Worm (Caenorhabditis elegans) whole organism, L4/young adult: ENCODE results near the gene str-193.

Experiments
- W03F9.2 ChIP-seq: fragments of 150-350 bp; optimal IDR thresholded peaks from 2 replicates; lab custom pipeline; 2014; ENCODE audit warnings: missing biosample characterization, missing genetic modification characterization
- dao-5 ChIP-seq: sonication (generic microtip); optimal IDR thresholded peaks from 2 replicates; lab custom pipeline; 2016; ENCODE audit warnings: missing genotype, missing genetic modification characterization, moderate library complexity, missing compliant biosample characterization
- him-1 ChIP-seq: sonication (generic microtip); optimal IDR thresholded peaks from 2 replicates; lab custom pipeline; 2016; ENCODE audit warnings: missing genotype, missing genetic modification reagents, missing genetic modification characterization, missing compliant biosample characterization

The str-193 gene

DNA sequence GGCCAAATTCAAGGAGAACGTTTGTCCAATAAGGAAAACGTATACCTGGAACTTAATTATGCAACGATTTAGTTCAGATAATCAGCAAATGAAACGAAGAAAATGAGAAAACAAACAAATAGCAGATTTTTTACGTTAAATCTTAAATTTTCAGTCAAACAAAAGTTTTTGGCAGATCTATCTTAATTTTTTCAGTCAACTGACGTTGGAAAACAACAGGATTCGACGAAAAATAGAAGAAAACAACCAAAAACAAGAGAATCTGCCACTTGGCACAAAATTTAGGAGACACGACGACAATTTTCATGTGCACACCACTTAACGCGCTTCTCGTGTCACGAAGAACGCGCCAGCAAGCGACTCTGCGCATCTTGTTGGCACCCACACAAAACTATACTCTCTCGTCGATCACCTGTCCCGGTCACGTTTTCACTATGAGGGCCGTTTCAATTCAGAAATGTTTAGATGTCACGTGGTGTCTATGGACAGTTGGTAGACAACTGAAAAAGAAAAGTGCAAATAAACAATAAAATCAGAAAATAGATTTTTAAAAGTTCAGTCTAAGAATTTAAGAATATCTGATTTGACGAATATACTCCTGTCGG is 31.9 kb downstream of the str-193 start, which contains the start of gene ztf-7:
Gene ztf-7, minus strand, starts transcription at position 51 of the 605 bp plus-strand sequence.
- peak; percentile 96 for TF ChIP-seq W03F9.2
- peak; percentile 68 for TF ChIP-seq him-1 (tag; lab: Kevin White, UChicago)
- TF ChIP-seq dao-5 (tag; lab: Kevin White, UChicago): no peak

DNA sequence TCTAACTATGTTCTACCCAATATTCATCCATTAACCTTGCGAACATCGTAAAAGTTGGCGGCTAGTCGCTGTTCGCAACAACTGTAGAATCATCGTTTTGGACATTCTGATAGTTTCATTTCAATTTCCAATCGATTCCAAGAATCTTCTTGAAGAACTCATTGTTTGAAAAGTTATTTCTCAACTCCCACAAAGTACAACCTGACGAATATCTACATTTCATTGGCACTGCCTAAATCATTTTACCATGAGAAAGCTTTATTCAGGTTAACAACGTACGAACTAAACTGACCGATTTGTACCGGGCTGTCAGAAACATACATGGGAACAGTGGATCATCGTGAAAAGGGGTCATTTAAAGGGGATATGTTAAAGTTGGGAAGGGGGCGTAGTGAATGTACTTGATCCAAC is 34.9 kb downstream of the str-193 start, which contains the start of gene F46B6.6:
Gene F46B6.6, minus strand, starts transcription at position 148 of the 411 bp plus-strand sequence.
- no peak for TF ChIP-seq W03F9.2
- no peak for TF ChIP-seq dao-5 (tag; lab: Kevin White, UChicago)
- no peak for TF ChIP-seq him-1 (tag; lab: Kevin White, UChicago)

DNA sequence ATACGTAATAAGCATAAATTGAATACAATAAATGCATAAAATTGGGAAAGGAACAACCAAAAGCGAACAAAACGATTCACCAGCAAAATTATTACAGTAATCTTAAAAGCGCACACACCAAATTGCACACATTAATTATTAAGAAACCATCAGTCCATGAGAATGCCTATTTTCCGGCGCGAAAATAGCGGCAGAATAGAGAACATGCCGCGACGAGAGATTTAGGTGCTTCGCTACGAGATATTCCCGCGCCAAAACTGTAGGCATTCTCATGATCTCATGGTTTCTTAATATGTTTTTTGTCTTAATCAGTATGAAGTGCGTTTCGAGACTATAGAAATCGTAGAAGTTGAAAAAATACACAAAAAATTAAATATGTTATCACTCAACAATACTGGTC is 37.4 kb downstream of the str-193 start:
- TF ChIP-seq W03F9.2: no peak
- no peak for TF ChIP-seq him-1 (tag; lab: Kevin White, UChicago)
- TF ChIP-seq dao-5 (tag; lab: Kevin White, UChicago): no peak

DNA sequence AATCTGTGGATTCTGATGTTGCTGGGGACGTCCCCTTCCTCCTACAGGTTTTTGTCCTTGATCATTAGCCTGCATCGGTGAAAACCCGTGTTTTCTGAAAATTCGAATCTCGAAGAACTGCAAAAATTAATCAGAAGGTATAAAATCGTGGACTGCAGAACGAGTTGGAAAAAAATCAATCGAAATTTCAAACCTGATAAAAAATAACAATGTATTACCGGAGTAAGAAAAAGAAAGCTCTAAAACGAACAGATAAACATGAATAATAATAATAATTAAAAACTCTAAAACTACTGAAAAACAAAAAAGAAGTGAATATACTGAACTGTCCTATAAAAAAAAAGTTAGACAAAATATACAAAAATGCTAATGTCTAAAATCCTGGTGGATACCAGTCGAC is 38.7 kb downstream of the str-193 start, which contains the start of gene F46B6.5:
Gene F46B6.5, minus strand, starts transcription at position 101 of the 400 bp plus-strand sequence.
- no peak for TF ChIP-seq him-1 (tag; lab: Kevin White, UChicago)
- TF ChIP-seq dao-5 (tag; lab: Kevin White, UChicago): no peak
- TF ChIP-seq W03F9.2: no peak

DNA sequence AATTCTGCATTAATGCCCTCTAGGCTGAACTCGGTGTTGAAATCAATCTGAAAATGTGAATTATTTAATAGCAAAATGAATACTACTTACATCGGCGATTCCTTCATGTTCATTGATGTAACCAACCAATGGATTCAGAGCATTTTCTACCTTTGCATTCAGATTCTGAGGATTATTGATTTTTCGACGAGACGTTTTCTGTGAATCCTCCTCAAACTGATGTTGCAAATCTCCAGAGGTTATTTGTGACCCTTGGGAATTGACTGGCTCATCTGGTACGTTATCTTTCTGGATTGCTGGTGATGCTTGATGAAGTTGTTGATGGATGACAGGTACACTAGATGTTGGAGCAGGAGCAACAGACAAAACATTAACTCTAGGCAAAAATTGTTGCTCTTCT is 39.6 kb downstream of the str-193 start:
- TF ChIP-seq him-1 (tag; lab: Kevin White, UChicago) (no peak), W03F9.2 (no peak), dao-5 (tag; lab: Kevin White, UChicago) (no peak)

DNA sequence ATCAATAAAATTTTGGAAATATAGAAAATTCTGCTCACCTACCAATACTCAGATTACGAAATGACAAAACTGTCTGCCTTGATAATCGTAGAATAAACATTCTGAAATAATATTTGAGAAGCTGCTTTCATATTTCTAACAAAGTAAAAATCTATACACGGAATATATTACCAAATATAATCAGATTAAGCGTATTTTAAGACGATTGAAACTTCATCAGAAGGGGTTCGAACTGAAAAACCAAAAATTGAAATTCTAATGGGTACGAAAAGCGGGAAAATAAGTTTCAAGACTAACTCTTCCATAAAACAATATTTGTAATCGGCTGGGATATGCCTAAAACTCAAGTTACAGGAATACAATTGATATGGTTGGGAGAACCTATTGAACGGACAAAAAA is 42.2 kb downstream of the str-193 start, which contains the start of gene F46B6.4:
Gene F46B6.4, minus strand, starts transcription at position 101 of the 400 bp plus-strand sequence.
- TF ChIP-seq dao-5 (tag; lab: Kevin White, UChicago) (no peak), W03F9.2 (no peak)

DNA sequence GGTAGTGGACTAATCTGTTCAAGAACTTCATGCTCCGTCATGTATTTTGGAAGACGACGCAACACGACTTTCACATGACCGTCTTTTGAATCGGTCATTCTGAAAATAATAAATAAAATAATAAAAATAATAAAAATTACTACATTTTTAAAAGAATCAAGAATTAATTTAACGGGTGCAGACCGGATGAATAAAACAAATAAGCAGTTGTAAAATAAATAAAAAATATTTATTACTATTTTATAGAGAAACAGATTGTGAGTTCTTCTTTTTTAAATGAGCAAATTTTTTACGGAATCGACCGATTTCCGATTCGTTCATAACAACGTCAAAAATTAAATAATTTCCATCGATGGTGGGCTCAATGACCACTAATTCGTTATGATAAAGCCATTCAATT is 44.0 kb downstream of the str-193 start, which contains the start of gene smg-4:
Gene smg-4, minus strand, starts transcription at position 101 of the 400 bp plus-strand sequence.
- TF ChIP-seq dao-5 (tag; lab: Kevin White, UChicago): no peak
- TF ChIP-seq W03F9.2: no peak
- no peak for TF ChIP-seq him-1 (tag; lab: Kevin White, UChicago)

DNA sequence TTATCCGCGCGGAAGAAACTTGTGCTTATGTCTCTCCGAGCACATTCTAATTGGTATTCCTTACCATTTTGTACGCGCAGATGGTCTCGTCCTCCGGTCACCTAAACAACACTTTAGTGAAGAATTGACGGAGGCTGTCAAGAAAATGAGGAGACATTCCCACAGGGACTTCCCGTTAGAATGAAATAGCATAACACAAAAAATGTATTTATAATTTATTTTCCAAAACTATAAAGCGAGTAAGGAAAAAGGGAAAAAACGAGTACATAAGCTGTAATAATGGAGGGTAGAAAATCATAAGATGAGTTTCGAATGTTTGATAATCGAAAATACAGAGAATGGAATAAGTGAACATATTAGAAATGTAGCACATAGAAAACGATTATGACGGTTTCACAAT is 45.9 kb downstream of the str-193 start, which contains the start of gene F46B6.12:
Gene F46B6.12, minus strand, starts transcription at position 101 of the 400 bp plus-strand sequence.
- no peak for TF ChIP-seq W03F9.2
- TF ChIP-seq dao-5 (tag; lab: Kevin White, UChicago): no peak
- no peak for TF ChIP-seq him-1 (tag; lab: Kevin White, UChicago)

DNA sequence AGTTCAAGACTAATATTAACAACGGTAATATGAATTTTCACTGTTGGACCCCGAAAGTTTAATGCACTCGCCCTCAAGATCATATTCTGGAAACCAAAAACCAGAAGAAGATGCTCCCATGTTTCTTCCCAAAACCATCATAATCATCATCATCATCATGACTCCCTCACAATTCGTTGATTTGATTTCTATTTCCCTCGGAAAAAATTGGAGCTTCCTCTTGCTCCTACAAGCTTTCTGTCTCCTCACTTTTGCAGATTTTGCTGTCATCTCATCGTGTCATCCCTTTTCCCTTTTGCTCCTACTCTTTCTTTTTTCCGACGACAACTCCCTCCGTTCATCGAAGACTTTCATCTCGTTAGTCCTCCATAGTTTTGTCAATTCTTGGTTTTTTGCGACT is 49.7 kb downstream of the str-193 start, which contains the start of gene F46B6.2:
Gene F46B6.2, plus strand, starts transcription at position 316 of the 400 bp plus-strand sequence.
- no peak for TF ChIP-seq W03F9.2
- TF ChIP-seq dao-5 (tag; lab: Kevin White, UChicago): no peak
- TF ChIP-seq him-1 (tag; lab: Kevin White, UChicago): no peak

DNA sequence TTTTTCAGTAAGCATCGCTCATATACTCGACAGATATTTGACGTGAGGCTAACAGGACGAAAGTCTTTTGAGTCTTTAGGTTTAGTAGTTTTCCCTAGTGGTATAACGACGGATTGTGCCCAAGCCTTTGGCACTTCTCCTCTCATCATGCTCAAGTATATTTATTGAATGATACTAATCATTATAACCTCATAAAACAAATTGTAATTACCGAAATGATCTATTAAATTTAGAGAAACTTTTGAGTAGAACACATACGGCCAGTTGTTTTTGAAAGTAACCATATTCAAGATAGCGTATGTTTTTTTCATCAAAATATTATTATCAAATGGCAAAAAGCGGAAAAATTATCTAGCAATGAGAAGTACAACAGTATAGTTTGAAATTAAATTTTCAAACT is 50.3 kb downstream of the str-193 start:
- TF ChIP-seq dao-5 (tag; lab: Kevin White, UChicago) (no peak), him-1 (tag; lab: Kevin White, UChicago) (no peak), W03F9.2 (no peak)
